Worm (Caenorhabditis elegans) whole organism, L2 larva: ENCODE measurements around the gene F22H10.11.

Experiments
- C34F6.9 ChIP-seq: fragments of 150-350 bp; optimal IDR thresholded peaks from 2 replicates; lab custom pipeline; 2014; ENCODE audit warnings: missing biosample characterization, missing genetic modification characterization
- R02D3.7 ChIP-seq: fragments of 150-350 bp; optimal IDR thresholded peaks from 2 replicates; lab custom pipeline; 2014; ENCODE audit warnings: missing biosample characterization, missing genetic modification characterization
- alr-1 ChIP-seq: fragments of 150-350 bp; optimal IDR thresholded peaks from 2 replicates; lab custom pipeline; 2014; ENCODE audit warnings: missing biosample characterization, missing genetic modification characterization
- ceh-16 ChIP-seq: fragments of 150-350 bp; optimal IDR thresholded peaks from 2 replicates; lab custom pipeline; 2014; ENCODE audit warnings: missing biosample characterization, missing genetic modification characterization
- egl-27 ChIP-seq: sonication (generic microtip); optimal IDR thresholded peaks from 3 replicates; lab custom pipeline; 2017; ENCODE audit warnings: missing biosample characterization, missing genetic modification reagents, missing genetic modification characterization
- elt-3 ChIP-seq: sonication (generic microtip); optimal IDR thresholded peaks from 2 replicates; lab custom pipeline; 2017; ENCODE audit warnings: missing biosample characterization, missing genetic modification characterization
- lin-11 ChIP-seq: fragments of 150-350 bp; sonication (generic microtip); optimal IDR thresholded peaks from 2 replicates; lab custom pipeline; 2014; ENCODE audit warnings: missing biosample characterization, missing genetic modification characterization, inconsistent platforms, mixed read lengths
- mab-5 ChIP-seq: fragments of 150-350 bp; optimal IDR thresholded peaks from 2 replicates; lab custom pipeline; 2014; ENCODE audit warnings: missing biosample characterization, missing genetic modification characterization
- nhr-10 ChIP-seq: sonication (generic microtip); optimal IDR thresholded peaks from 2 replicates; lab custom pipeline; 2017; ENCODE audit warnings: missing biosample characterization, missing genetic modification characterization
- nhr-12 ChIP-seq: fragments of 150-350 bp; optimal IDR thresholded peaks from 2 replicates; lab custom pipeline; 2014; ENCODE audit warnings: missing biosample characterization, missing genetic modification characterization
- nhr-129 ChIP-seq: fragments of 150-350 bp; optimal IDR thresholded peaks from 2 replicates; lab custom pipeline; 2014; ENCODE audit warnings: missing biosample characterization, missing genetic modification characterization
- nhr-23 ChIP-seq: fragments of 150-350 bp; optimal IDR thresholded peaks from 2 replicates; lab custom pipeline; 2014; ENCODE audit warnings: missing biosample characterization, missing genetic modification reagents, missing genetic modification characterization
- nhr-237 ChIP-seq: fragments of 150-350 bp; optimal IDR thresholded peaks from 2 replicates; lab custom pipeline; 2014; ENCODE audit warnings: missing biosample characterization, missing genetic modification characterization
- nhr-25 ChIP-seq: fragments of 150-350 bp; sonication (generic microtip); optimal IDR thresholded peaks from 3 replicates; lab custom pipeline; 2014; ENCODE audit warnings: missing biosample characterization, missing genetic modification characterization
- nhr-77 ChIP-seq: fragments of 150-350 bp; optimal IDR thresholded peaks from 2 replicates; lab custom pipeline; 2014; ENCODE audit warnings: missing biosample characterization, missing genetic modification characterization
- skn-1 ChIP-seq: sonication (generic microtip); optimal IDR thresholded peaks from 2 replicates; lab custom pipeline; 2017; ENCODE audit warnings: missing biosample characterization, missing genetic modification characterization
- sma-3 ChIP-seq: sonication (generic microtip); optimal IDR thresholded peaks from 2 replicates; lab custom pipeline; 2016; ENCODE audit warnings: missing genetic modification reagents, missing genetic modification characterization, missing compliant biosample characterization
- unc-62 ChIP-seq: fragments of 150-350 bp; optimal IDR thresholded peaks from 2 replicates; lab custom pipeline; 2014; ENCODE audit warnings: missing biosample characterization, missing genetic modification reagents, missing genetic modification characterization
- ztf-1 ChIP-seq: fragments of 200-800 bp; sonication (Bioruptor generic); conservative IDR thresholded peaks from 2 replicates; pipeline ENCODE4 v1.3.6; 2022; ENCODE audit warnings: missing genetic modification characterization, missing compliant biosample characterization

The F22H10.11 gene

DNA sequence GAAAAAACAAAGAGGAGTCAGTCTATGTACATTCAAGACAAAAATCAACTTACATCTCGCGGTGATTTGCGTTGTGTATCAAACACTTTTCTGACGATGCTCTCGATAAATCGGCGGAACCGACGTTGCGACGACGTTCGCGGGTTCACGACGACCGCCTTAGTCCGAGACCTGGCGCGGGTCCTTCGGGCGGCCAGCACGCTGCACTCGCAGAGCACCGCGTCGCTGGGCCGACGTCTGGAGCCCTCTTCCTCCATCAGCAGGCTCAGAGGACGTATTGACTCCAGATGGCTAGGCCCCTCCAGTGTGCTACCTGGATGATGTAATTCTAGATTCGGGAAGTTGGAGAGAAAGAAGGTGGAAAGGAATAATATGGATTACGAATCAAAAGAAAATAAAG, 44.6 kb downstream of the F22H10.11 start:
- no peak for TF ChIP-seq skn-1 (tag; lab: Kevin White, UChicago)
- TF ChIP-seq nhr-25 (tag; lab: Kevin White, UChicago), result no peak
- no peak for TF ChIP-seq nhr-10
- TF ChIP-seq nhr-23 (tag; lab: Kevin White, UChicago), result no peak
- no peak for TF ChIP-seq elt-3
- no peak for TF ChIP-seq lin-11
- TF ChIP-seq nhr-12, result no peak
- no peak for TF ChIP-seq egl-27
- TF ChIP-seq nhr-77 (tag; lab: Kevin White, UChicago), result no peak
- TF ChIP-seq nhr-237 (tag; lab: Kevin White, UChicago), result no peak
- TF ChIP-seq unc-62 (GFP tag; lab: Kevin White, UChicago), result no peak
- TF ChIP-seq ztf-1, result no peak
- TF ChIP-seq R02D3.7, result no peak

- TF ChIP-seq skn-1 (tag; lab: Kevin White, UChicago) (no peak), alr-1 (tag; lab: Kevin White, UChicago) (no peak), nhr-129 (tag; lab: Kevin White, UChicago) (no peak), sma-3 (GFP tag; lab: Kevin White, UChicago) (no peak), ceh-16 (tag; lab: Kevin White, UChicago) (no peak), mab-5 (tag; lab: Kevin White, UChicago) (no peak), C34F6.9 (tag; lab: Kevin White, UChicago) (no peak), nhr-23 (tag; lab: Kevin White, UChicago) (no peak)
Observed at ce11 chrX:16641678-16642077, 46.2 kb downstream of the F22H10.11 start.
